Worm (Caenorhabditis elegans) whole organism, young adult: Measurements from ENCODE around the gene pen-2.

Experiments
- F22D6.2 ChIP-seq: sonication (generic microtip); optimal IDR thresholded peaks from 2 replicates; lab custom pipeline; 2016; ENCODE audit warnings: mild to moderate bottlenecking, missing genetic modification characterization, missing compliant biosample characterization
- F37B4.10 ChIP-seq: fragments of 200-800 bp; sonication (Bioruptor generic); IDR thresholded peaks from 2 replicates; pipeline ENCODE4 v1.3.6; 2022; ENCODE audit warnings: missing genetic modification characterization, missing compliant biosample characterization
- F39B2.1 ChIP-seq: fragments of 200-800 bp; sonication (Bioruptor generic); IDR thresholded peaks from 2 replicates; pipeline ENCODE4 v1.3.6; 2022; ENCODE audit warnings: missing genetic modification reagents, missing genetic modification characterization, missing compliant biosample characterization
- Y53G8AR.9 ChIP-seq: fragments of 200-800 bp; sonication (Bioruptor generic); conservative IDR thresholded peaks from 2 replicates; pipeline ENCODE4 v1.3.6; 2022; ENCODE audit warnings: missing genetic modification reagents, missing genetic modification characterization, missing compliant biosample characterization
- Y67H2A.10 ChIP-seq: fragments of 200-800 bp; sonication (Bioruptor generic); conservative IDR thresholded peaks from 2 replicates; pipeline ENCODE4 v1.3.6; 2022; ENCODE audit warnings: missing genetic modification reagents, missing genetic modification characterization, missing compliant biosample characterization
- aptf-3 ChIP-seq: fragments of 200-800 bp; sonication (Bioruptor generic); IDR thresholded peaks from 2 replicates; pipeline ENCODE4 v1.3.6; 2022; ENCODE audit warnings: missing genetic modification characterization, missing compliant biosample characterization
- attf-6 ChIP-seq: fragments of 200-800 bp; sonication (Bioruptor generic); IDR thresholded peaks from 2 replicates; pipeline ENCODE4 v1.3.6; 2022; ENCODE audit warnings: missing genetic modification reagents, missing genetic modification characterization, missing compliant biosample characterization
- bed-2 ChIP-seq: fragments of 200-800 bp; sonication (Bioruptor generic); IDR thresholded peaks from 2 replicates; pipeline ENCODE4 v1.3.6; 2022; ENCODE audit warnings: missing genetic modification reagents, missing genetic modification characterization, missing compliant biosample characterization
- cebp-1 ChIP-seq, 2 experiments: fragments of 200-800 bp in 1 of 2; sonication (Bioruptor generic) in 1 of 2; sonication (generic microtip) in 1 of 2; IDR thresholded peaks in 1 of 2; optimal IDR thresholded peaks in 1 of 2; 2 replicates each; pipeline versions ENCODE4 v1.3.6 to Lab custom; 2017 to 2022; ENCODE audit warnings: missing compliant biosample characterization in 2 of 2, missing genetic modification characterization in 2 of 2, mild to moderate bottlenecking in 1 of 2, missing genetic modification reagents in 1 of 2, moderate library complexity in 1 of 2
- ceh-27 ChIP-seq: fragments of 200-800 bp; sonication (Bioruptor generic); optimal IDR thresholded peaks from 2 replicates; lab custom pipeline; 2018; ENCODE audit warnings: mild to moderate bottlenecking, missing genetic modification characterization, moderate library complexity, missing compliant biosample characterization
- ceh-79 ChIP-seq: sonication (generic microtip); optimal IDR thresholded peaks from 2 replicates; lab custom pipeline; 2017; ENCODE audit warnings: mild to moderate bottlenecking, missing genetic modification characterization, missing compliant biosample characterization
- chd-7 ChIP-seq: sonication (generic microtip); optimal IDR thresholded peaks from 2 replicates; lab custom pipeline; 2016; ENCODE audit warnings: mild to moderate bottlenecking, missing genetic modification characterization, moderate library complexity, missing compliant biosample characterization
- dox-1 ChIP-seq: fragments of 200-800 bp; sonication (Bioruptor generic); IDR thresholded peaks from 2 replicates; pipeline ENCODE4 v1.3.6; 2022; ENCODE audit warnings: missing genetic modification reagents, missing genetic modification characterization, missing compliant biosample characterization
- egrh-3 ChIP-seq: fragments of 200-800 bp; sonication (Bioruptor generic); IDR thresholded peaks from 2 replicates; pipeline ENCODE4 v1.3.6; 2022; ENCODE audit warnings: missing genetic modification reagents, missing genetic modification characterization, missing compliant biosample characterization
- ets-4 ChIP-seq: fragments of 200-800 bp; sonication (Bioruptor generic); optimal IDR thresholded peaks from 2 replicates; lab custom pipeline; 2018; ENCODE audit warnings: mild to moderate bottlenecking, missing genetic modification characterization, missing compliant biosample characterization
- fkh-3 ChIP-seq: sonication (generic microtip); optimal IDR thresholded peaks from 2 replicates; lab custom pipeline; 2016; ENCODE audit warnings: mild to moderate bottlenecking, missing genetic modification characterization, missing compliant biosample characterization
- him-1 ChIP-seq: sonication (generic microtip); optimal IDR thresholded peaks from 2 replicates; lab custom pipeline; 2016; ENCODE audit warnings: missing genotype, missing genetic modification reagents, missing genetic modification characterization, missing compliant biosample characterization
- hlh-12 ChIP-seq: sonication (generic microtip); optimal IDR thresholded peaks from 2 replicates; lab custom pipeline; 2016; ENCODE audit warnings: missing genetic modification characterization, missing compliant biosample characterization
- hmg-1.2 ChIP-seq: fragments of 200-800 bp; sonication (Bioruptor generic); IDR thresholded peaks from 2 replicates; pipeline ENCODE4 v1.3.6; 2022; ENCODE audit warnings: missing genetic modification reagents, missing genetic modification characterization, missing compliant biosample characterization
- let-526 ChIP-seq: fragments of 200-800 bp; sonication (Bioruptor generic); IDR thresholded peaks from 2 replicates; pipeline ENCODE4 v1.3.6; 2022; ENCODE audit warnings: missing genetic modification reagents, missing genetic modification characterization, missing compliant biosample characterization
- let-607 ChIP-seq, 2 experiments: fragments of 200-800 bp in 1 of 2; sonication (Bioruptor generic) in 1 of 2; sonication (generic microtip) in 1 of 2; optimal IDR thresholded peaks; 2 replicates each; lab custom pipeline; 2016 to 2018; ENCODE audit warnings: mild to moderate bottlenecking in 2 of 2, missing compliant biosample characterization in 2 of 2, missing genetic modification characterization in 2 of 2, moderate library complexity in 2 of 2, missing genotype in 1 of 2
- lin-26 ChIP-seq: fragments of 200-800 bp; sonication (Bioruptor generic); IDR thresholded peaks from 2 replicates; pipeline ENCODE4 v1.3.6; 2022; ENCODE audit warnings: missing genetic modification reagents, missing genetic modification characterization, missing compliant biosample characterization
- nhr-179 ChIP-seq: sonication (generic microtip); optimal IDR thresholded peaks from 2 replicates; lab custom pipeline; 2016; ENCODE audit warnings: mild to moderate bottlenecking, missing genetic modification characterization, missing compliant biosample characterization
- nhr-80 ChIP-seq: sonication (generic microtip); optimal IDR thresholded peaks from 2 replicates; lab custom pipeline; 2016; ENCODE audit warnings: missing genetic modification characterization, missing compliant biosample characterization
- pha-4 ChIP-seq: fragments of 150-350 bp; sonication (generic microtip); optimal IDR thresholded peaks from 2 replicates; lab custom pipeline; 2014; ENCODE audit warnings: missing biosample characterization, missing genetic modification reagents, missing genetic modification characterization
- snpc-3.4 ChIP-seq: sonication (generic microtip); optimal IDR thresholded peaks from 2 replicates; lab custom pipeline; 2017; ENCODE audit warnings: missing genetic modification characterization, mild to moderate bottlenecking, missing compliant biosample characterization, antibody characterized with exemption, moderate library complexity, missing genotype, missing genetic modification reagents
- snpc-4 ChIP-seq, 5 experiments: fragments of 150-350 bp in 1 of 5; sonication (generic microtip) in 4 of 5; optimal IDR thresholded peaks; 2 replicates each; lab custom pipeline; 2014 to 2018; ENCODE audit warnings: missing genetic modification characterization in 5 of 5, missing biosample characterization in 3 of 5, antibody characterized with exemption in 2 of 5, mild to moderate bottlenecking in 2 of 5, missing compliant biosample characterization in 2 of 5, missing genotype in 2 of 5, moderate library complexity in 2 of 5, missing genetic modification reagents in 1 of 5
- tlf-1 ChIP-seq: fragments of 200-800 bp; sonication (Bioruptor generic); optimal IDR thresholded peaks from 2 replicates; lab custom pipeline; 2018; ENCODE audit warnings: mild to moderate bottlenecking, missing genetic modification characterization, missing compliant biosample characterization
- zfh-2 ChIP-seq: fragments of 200-800 bp; sonication (Bioruptor generic); conservative IDR thresholded peaks from 2 replicates; pipeline ENCODE4 v1.3.6; 2022; ENCODE audit warnings: missing genetic modification reagents, missing genetic modification characterization, missing compliant biosample characterization
- ztf-25 ChIP-seq: fragments of 200-800 bp; sonication (Bioruptor generic); IDR thresholded peaks from 2 replicates; pipeline ENCODE4 v1.3.6; 2022; ENCODE audit warnings: missing genetic modification reagents, missing genetic modification characterization, missing compliant biosample characterization

Gene pen-2

DNA sequence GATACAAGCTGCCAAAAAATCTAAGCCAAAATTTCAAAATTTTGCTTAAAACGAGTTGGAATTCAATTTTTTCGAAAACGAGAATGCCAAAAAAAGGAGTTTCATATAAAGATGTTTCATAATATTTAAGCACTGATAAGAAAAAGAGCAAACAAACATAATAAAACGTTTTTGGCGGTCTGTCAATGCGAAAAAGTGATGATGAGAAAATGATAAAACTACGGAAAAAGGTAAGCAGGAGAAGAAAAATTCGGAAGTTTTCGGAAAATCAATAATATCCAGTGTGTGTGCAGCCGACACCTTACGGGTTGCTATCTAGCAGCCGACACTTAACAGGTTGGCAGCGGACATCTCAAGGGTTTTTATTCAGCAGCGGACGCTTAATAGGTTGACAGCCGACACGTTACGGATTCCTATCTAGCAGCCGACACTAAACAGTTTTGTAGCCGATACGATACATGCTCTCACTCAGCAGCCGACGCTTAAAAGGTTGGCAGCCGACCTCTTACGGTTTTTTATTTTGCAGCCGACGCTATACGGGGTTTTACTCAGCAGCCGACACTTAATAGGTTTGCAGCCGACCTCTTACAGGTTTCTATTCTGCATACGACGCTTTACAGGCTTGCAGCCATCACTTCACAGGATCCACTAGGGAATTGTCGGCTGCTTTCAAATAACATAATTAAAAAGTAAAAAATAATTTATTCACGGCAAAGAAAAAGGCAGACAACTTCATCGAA, 29.2 kb downstream of the pen-2 start:
- no peak for TF ChIP-seq ceh-79
- no peak for TF ChIP-seq F39B2.1 (GFP tag; lab: Robert Waterston, UW)
- TF ChIP-seq nhr-80 = peak; percentile 34
- TF ChIP-seq snpc-4 (GFP tag; optimal IDR thresholded peaks at IDR 0.05; lab: Kevin White, UChicago) = no peak
- TF ChIP-seq snpc-4 (tag; optimal IDR thresholded peaks at IDR 0.05; lab: Kevin White, UChicago) = peak; percentile 89 to 95 (median 92)
- TF ChIP-seq zfh-2 (GFP tag; lab: Robert Waterston, UW) = 0 out of 2 replicates have a peak, but pooled peaks have one; percentile 7
- TF ChIP-seq, all 124 proteins: peak for 3

DNA sequence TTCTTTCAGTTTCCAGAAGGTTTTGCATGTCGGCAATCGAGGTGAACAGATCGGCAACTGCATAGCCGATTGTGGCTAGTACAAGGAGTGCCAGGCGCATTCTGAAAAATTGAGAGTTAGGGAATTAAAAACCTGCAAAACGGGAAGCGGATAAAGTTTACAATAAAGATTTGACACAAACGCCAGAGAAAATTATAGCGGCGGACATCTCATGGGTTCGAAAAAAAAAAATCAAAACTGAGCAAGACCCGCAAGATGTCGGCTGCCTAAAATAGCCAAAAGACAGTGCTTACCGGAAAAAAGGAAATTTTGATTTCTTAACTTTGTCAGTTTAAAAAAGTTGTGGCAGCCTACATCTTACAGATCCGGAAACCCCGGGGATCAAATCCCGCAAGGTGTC, 34.8 kb downstream of the pen-2 start, which contains the start of gene dpy-18:
dpy-18 (minus strand) TSS at position 101 of the 400 bp plus-strand sequence.
- TF ChIP-seq ztf-25 (GFP tag; lab: Robert Waterston, UW) = no peak
- no peak for TF ChIP-seq snpc-3.4 (tag; lab: Kevin White, UChicago)
- no peak for TF ChIP-seq ets-4 (GFP tag; lab: Kevin White, UChicago)
- TF ChIP-seq attf-6 (GFP tag; lab: Robert Waterston, UW) = no peak
- no peak for TF ChIP-seq nhr-179 (tag; lab: Kevin White, UChicago)
- no peak for TF ChIP-seq dox-1
- no peak for TF ChIP-seq Y53G8AR.9
- TF ChIP-seq snpc-4 (GFP tag; optimal IDR thresholded peaks at IDR 0.05; lab: Kevin White, UChicago) = no peak
- TF ChIP-seq snpc-4 (tag; optimal IDR thresholded peaks at IDR 0.05; lab: Kevin White, UChicago) = no peak
- TF ChIP-seq tlf-1 = no peak
- TF ChIP-seq hmg-1.2 (GFP tag; lab: Robert Waterston, UW) = no peak
- no peak for TF ChIP-seq F37B4.10 (GFP tag; lab: Robert Waterston, UW)
- no peak for TF ChIP-seq Y67H2A.10
- no peak for TF ChIP-seq chd-7 (tag; lab: Kevin White, UChicago)
- TF ChIP-seq ceh-27 = no peak
- TF ChIP-seq aptf-3 (GFP tag; lab: Robert Waterston, UW) = no peak
- no peak for TF ChIP-seq him-1
- TF ChIP-seq let-607 (tag; optimal IDR thresholded peaks at IDR 0.05; lab: Kevin White, UChicago) = no peak
- TF ChIP-seq egrh-3 = no peak
- no peak for TF ChIP-seq cebp-1 (GFP tag; IDR thresholded peaks at IDR 0.05; lab: Robert Waterston, UW)
- no peak for TF ChIP-seq cebp-1 (tag; optimal IDR thresholded peaks at IDR 0.05; lab: Kevin White, UChicago)
- no peak for TF ChIP-seq let-526 (GFP tag; lab: Robert Waterston, UW)

DNA sequence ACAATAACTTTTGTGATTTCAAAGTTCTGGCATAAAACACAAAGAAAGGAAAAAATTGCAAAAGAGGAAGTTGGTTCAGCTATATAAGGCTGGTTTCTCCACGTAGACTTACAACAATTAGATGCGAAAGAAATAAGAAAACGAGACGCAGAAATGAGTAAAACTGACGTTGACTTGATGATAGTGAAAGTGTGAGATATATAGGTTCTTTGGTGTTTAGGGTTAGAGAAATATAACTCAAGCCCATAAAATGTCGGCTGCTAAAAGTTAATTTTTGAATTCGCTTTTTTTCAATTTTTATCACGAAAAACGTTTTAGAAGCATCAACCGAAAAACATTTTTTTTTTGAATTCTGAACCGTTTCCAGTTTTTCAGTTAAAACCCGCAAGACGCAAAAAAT, 35.3 kb downstream of the pen-2 start:
- TF ChIP-seq bed-2 (no peak), pha-4 (tag; lab: Kevin White, UChicago) (no peak), F22D6.2 (tag; lab: Kevin White, UChicago) (no peak), snpc-4 (GFP tag; optimal IDR thresholded peaks at IDR 0.05; lab: Kevin White, UChicago) (no peak), snpc-4 (tag; optimal IDR thresholded peaks at IDR 0.05; lab: Kevin White, UChicago) (peak in 1 of 4 experiments; percentile 16)

DNA sequence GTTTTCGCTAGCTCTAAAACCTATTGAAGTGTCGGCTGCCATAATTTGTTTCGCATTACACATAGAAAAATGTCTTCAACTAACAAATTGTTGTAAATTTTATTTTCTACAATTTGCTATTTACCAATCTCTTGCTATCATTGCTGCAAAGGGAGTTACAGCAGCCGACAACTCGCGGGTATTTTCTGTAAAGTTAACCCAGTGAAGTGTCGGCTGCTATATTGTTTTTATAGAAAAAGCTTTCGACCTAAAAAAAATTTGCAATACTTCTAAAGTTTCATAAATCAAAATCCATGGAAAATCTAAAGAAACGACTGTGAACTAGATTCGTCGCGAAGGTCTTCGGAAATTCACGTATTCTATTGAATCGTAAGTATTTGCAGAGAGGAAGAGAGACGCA, 35.8 kb downstream of the pen-2 start:
- TF ChIP-seq hlh-12 (tag; lab: Kevin White, UChicago) (no peak), lin-26 (no peak), snpc-4 (GFP tag; optimal IDR thresholded peaks at IDR 0.05; lab: Kevin White, UChicago) (no peak), snpc-4 (tag; optimal IDR thresholded peaks at IDR 0.05; lab: Kevin White, UChicago) (peak in 3 of 4 experiments; percentile 52 to 76 (median 60))

DNA sequence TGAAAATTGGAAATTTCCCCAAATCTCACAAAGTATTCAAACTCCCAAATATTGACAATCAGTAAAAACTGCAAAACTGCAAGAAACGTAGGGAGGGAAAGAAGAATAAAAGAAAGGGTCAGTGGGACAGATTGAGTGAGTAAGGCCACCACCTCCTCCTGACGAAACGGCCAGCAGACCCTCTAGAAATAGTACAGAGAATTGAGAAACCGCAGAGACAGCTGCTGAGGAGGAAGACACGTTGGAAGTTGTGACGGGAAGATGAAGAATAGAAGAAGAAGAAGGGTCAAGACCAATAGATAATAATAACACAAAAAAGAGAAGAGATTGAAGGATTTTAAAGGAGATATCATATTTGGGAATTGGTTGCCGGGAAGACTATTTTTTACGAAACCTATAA, 37.4 kb downstream of the pen-2 start:
- TF ChIP-seq chd-7 (tag; lab: Kevin White, UChicago) (no peak), fkh-3 (tag; lab: Kevin White, UChicago) (no peak), hmg-1.2 (GFP tag; lab: Robert Waterston, UW) (peak; percentile 78), cebp-1 (GFP tag; IDR thresholded peaks at IDR 0.05; lab: Robert Waterston, UW) (no peak), cebp-1 (tag; optimal IDR thresholded peaks at IDR 0.05; lab: Kevin White, UChicago) (no peak), let-607 (tag; optimal IDR thresholded peaks at IDR 0.05; lab: Kevin White, UChicago) (peak; percentile 54 to 80)
